Fruit fly (Drosophila melanogaster): ENCODE data around the gene Frl.

dm6 chr3L:14083283-14083682, 30.3 kb downstream of the Frl start, which contains the start of gene CG8100:
- TF ChIP-seq bab2 (GFP tag; optimal IDR thresholded peaks at IDR 0.05) (no peak), Sin3A (optimal IDR thresholded peaks at IDR 0.05) (no peak), ash1 (GFP tag; optimal IDR thresholded peaks at IDR 0.05) (no peak), amos (GFP tag; IDR thresholded peaks at IDR 0.05; ENCODE audit: partially characterized antibody) (no peak), CG17568 (GFP tag; optimal IDR thresholded peaks at IDR 0.05) (no peak)
